Fruit fly (Drosophila melanogaster) whole organism, embryonic: ENCODE measurements around the gene CG12818.

Experiments used
- CG10959 ChIP-seq: fragments of 200-800 bp; sonication (Bioruptor generic); IDR thresholded peaks from 2 replicates; pipeline ENCODE4 v1.3.6; 2022; ENCODE audit warnings: missing biosample characterization, missing genetic modification characterization
- CG11504 ChIP-seq: fragments of 200-800 bp; sonication (Bioruptor generic); optimal IDR thresholded peaks from 3 replicates; lab custom pipeline; 2019; ENCODE audit warnings: missing biosample characterization, mild to moderate bottlenecking, missing genetic modification characterization, moderate library complexity
- CG11560 ChIP-seq: fragments of 200-800 bp; sonication (Bioruptor generic); IDR thresholded peaks from 3 replicates; pipeline ENCODE4 v1.3.6; 2022; ENCODE audit warnings: missing biosample characterization, missing genetic modification characterization
- CG12769 ChIP-seq: fragments of 200-800 bp; sonication (Bioruptor generic); optimal IDR thresholded peaks from 2 replicates; lab custom pipeline; 2019; ENCODE audit warnings: missing biosample characterization, mild to moderate bottlenecking, missing genetic modification characterization, moderate library complexity
- CG13296 ChIP-seq: fragments of 200-800 bp; sonication (Bioruptor generic); optimal IDR thresholded peaks from 3 replicates; lab custom pipeline; 2018; ENCODE audit warnings: missing biosample characterization, mild to moderate bottlenecking, missing genetic modification characterization
- CG13424 ChIP-seq: fragments of 200-800 bp; sonication (Bioruptor generic); optimal IDR thresholded peaks from 2 replicates; lab custom pipeline; 2019; ENCODE audit warnings: missing biosample characterization, mild to moderate bottlenecking, missing genetic modification characterization, moderate library complexity
- CG13894 ChIP-seq: fragments of 200-800 bp; sonication (Bioruptor generic); optimal IDR thresholded peaks from 3 replicates; lab custom pipeline; 2018; ENCODE audit warnings: missing biosample characterization, mild to moderate bottlenecking, missing genetic modification characterization, moderate library complexity
- CG16779 ChIP-seq: fragments of 200-800 bp; sonication (Bioruptor generic); IDR thresholded peaks from 2 replicates; pipeline ENCODE4 v1.3.6; 2022; ENCODE audit warnings: missing biosample characterization, missing genetic modification characterization
- CG17568 ChIP-seq: fragments of 200-800 bp; sonication (Bioruptor generic); optimal IDR thresholded peaks from 2 replicates; lab custom pipeline; 2018; ENCODE audit warnings: missing biosample characterization, mild to moderate bottlenecking, missing genetic modification characterization, moderate library complexity
- CG17829 ChIP-seq: fragments of 200-800 bp; optimal IDR thresholded peaks from 2 replicates; lab custom pipeline; 2019; ENCODE audit warnings: missing biosample characterization, mild to moderate bottlenecking, missing genetic modification characterization, moderate library complexity
- CG3065 ChIP-seq: fragments of 200-800 bp; sonication (Bioruptor generic); optimal IDR thresholded peaks from 2 replicates; lab custom pipeline; 2016; ENCODE audit warnings: missing biosample characterization, missing genetic modification characterization
- CG4360 ChIP-seq: fragments of 200-800 bp; sonication (Bioruptor generic); IDR thresholded peaks from 2 replicates; pipeline ENCODE4 v1.3.6; 2022; ENCODE audit warnings: missing biosample characterization, missing genetic modification characterization
- CG4730 ChIP-seq: fragments of 200-800 bp; sonication (Bioruptor generic); IDR thresholded peaks from 2 replicates; pipeline ENCODE4 v1.3.6; 2022; ENCODE audit warnings: missing biosample characterization, missing genetic modification characterization
- CG4854 ChIP-seq: fragments of 200-800 bp; sonication (Bioruptor generic); optimal IDR thresholded peaks from 2 replicates; lab custom pipeline; 2016; ENCODE audit warnings: missing biosample characterization, missing genetic modification characterization, inconsistent platforms
- CG5245 ChIP-seq: fragments of 200-800 bp; sonication (Bioruptor generic); optimal IDR thresholded peaks from 3 replicates; lab custom pipeline; 2016; ENCODE audit warnings: missing biosample characterization, missing genetic modification characterization
- CG6175 ChIP-seq: fragments of 200-800 bp; sonication (Bioruptor generic); IDR thresholded peaks from 3 replicates; pipeline ENCODE4 v1.3.6; 2022; ENCODE audit warnings: missing biosample characterization, missing genetic modification characterization
- CG7987 ChIP-seq: fragments of 200-800 bp; sonication (Bioruptor generic); optimal IDR thresholded peaks from 2 replicates; lab custom pipeline; 2018; ENCODE audit warnings: missing biosample characterization, mild to moderate bottlenecking, missing genetic modification characterization, moderate library complexity
- CG8290 ChIP-seq, 3 experiments: fragments of 200-800 bp; sonication (Bioruptor generic); optimal IDR thresholded peaks; 2 replicates each; lab custom pipeline; 2016 to 2019; ENCODE audit warnings: missing biosample characterization in 3 of 3, missing genetic modification characterization in 3 of 3, mild to moderate bottlenecking in 2 of 3, moderate library complexity in 1 of 3
- CG9727 ChIP-seq: fragments of 200-800 bp; sonication (Bioruptor generic); optimal IDR thresholded peaks from 3 replicates; lab custom pipeline; 2017; ENCODE audit warnings: missing biosample characterization, mild to moderate bottlenecking, missing genetic modification characterization
- CoRest ChIP-seq: fragments of 200-800 bp; sonication (Bioruptor generic); optimal IDR thresholded peaks from 3 replicates; lab custom pipeline; 2018; ENCODE audit warnings: missing biosample characterization, mild to moderate bottlenecking, missing genetic modification characterization, moderate library complexity
- CrebB ChIP-seq: fragments of 200-800 bp; sonication (Bioruptor generic); optimal IDR thresholded peaks from 3 replicates; lab custom pipeline; 2018; ENCODE audit warnings: missing biosample characterization, mild to moderate bottlenecking, missing genetic modification characterization
- Dad ChIP-seq: fragments of 200-800 bp; sonication (Bioruptor generic); optimal IDR thresholded peaks from 3 replicates; lab custom pipeline; 2016; ENCODE audit warnings: missing biosample characterization, missing genetic modification characterization
- Fer1 ChIP-seq: fragments of 200-800 bp; sonication (Bioruptor generic); optimal IDR thresholded peaks from 2 replicates; lab custom pipeline; 2017; ENCODE audit warnings: missing biosample characterization, mild to moderate bottlenecking, missing genetic modification characterization
- Hand ChIP-seq: fragments of 200-800 bp; sonication (Bioruptor generic); optimal IDR thresholded peaks from 2 replicates; lab custom pipeline; 2017; ENCODE audit warnings: mild to moderate bottlenecking, missing biosample characterization, missing genetic modification reagents, missing genetic modification characterization
- Hr39 ChIP-seq: fragments of >200 bp; optimal IDR thresholded peaks from 2 replicates; lab custom pipeline; 2017
- Hsf ChIP-seq: fragments of 200-800 bp; sonication (Bioruptor generic); optimal IDR thresholded peaks from 3 replicates; lab custom pipeline; 2016; ENCODE audit warnings: missing biosample characterization, missing genetic modification characterization
- Jarid2 ChIP-seq: fragments of 200-800 bp; sonication (Bioruptor generic); optimal IDR thresholded peaks from 3 replicates; lab custom pipeline; 2017; ENCODE audit warnings: mild to moderate bottlenecking, missing biosample characterization, missing genetic modification reagents, missing genetic modification characterization
- NC2β ChIP-seq: fragments of 200-800 bp; sonication (Bioruptor generic); optimal IDR thresholded peaks from 2 replicates; lab custom pipeline; 2016; ENCODE audit warnings: missing biosample characterization, missing genetic modification characterization
- Nf-YC ChIP-seq: fragments of 200-800 bp; optimal IDR thresholded peaks from 3 replicates; lab custom pipeline; 2019; ENCODE audit warnings: missing biosample characterization, mild to moderate bottlenecking, missing genetic modification characterization, moderate library complexity
- Pdp1 ChIP-seq, 2 experiments: fragments of 200-800 bp; sonication (Bioruptor generic); optimal IDR thresholded peaks; 3 replicates each; lab custom pipeline; 2016; ENCODE audit warnings: missing biosample characterization in 2 of 2, missing genetic modification characterization in 2 of 2, mild to moderate bottlenecking in 1 of 2, moderate library complexity in 1 of 2
- Ssrp ChIP-seq: fragments of 200-800 bp; sonication (Bioruptor generic); optimal IDR thresholded peaks from 2 replicates; lab custom pipeline; 2018; ENCODE audit warnings: missing biosample characterization, mild to moderate bottlenecking, missing genetic modification characterization, moderate library complexity
- Trl ChIP-seq, 3 experiments: fragments of >200 bp in 2 of 3; fragments of 200-800 bp in 1 of 3; sonication (Bioruptor generic) in 1 of 3; optimal IDR thresholded peaks; 2 replicates in 1 of 3; 3 replicates in 2 of 3; lab custom pipeline; 2016 to 2017; ENCODE audit warnings: missing biosample characterization in 1 of 3, missing genetic modification characterization in 1 of 3
- Xbp1 ChIP-seq: fragments of 200-800 bp; sonication (Bioruptor generic); optimal IDR thresholded peaks from 3 replicates; lab custom pipeline; 2016; ENCODE audit warnings: missing biosample characterization, mild to moderate bottlenecking, missing genetic modification characterization
- cad ChIP-seq: fragments of >200 bp; optimal IDR thresholded peaks from 2 replicates; lab custom pipeline; 2017; ENCODE audit warnings: missing biosample characterization, missing genetic modification characterization
- cas ChIP-seq: fragments of 200-800 bp; sonication (Bioruptor generic); IDR thresholded peaks from 2 replicates; pipeline ENCODE4 v1.3.6; 2022; ENCODE audit warnings: missing biosample characterization, missing genetic modification characterization
- chn ChIP-seq: fragments of 200-800 bp; sonication (Bioruptor generic); optimal IDR thresholded peaks from 2 replicates; lab custom pipeline; 2016; ENCODE audit warnings: missing biosample characterization, missing genetic modification characterization
- hb ChIP-seq: fragments of 200-800 bp; sonication (Bioruptor generic); IDR thresholded peaks from 3 replicates; pipeline ENCODE4 v1.3.6; 2022; ENCODE audit warnings: missing biosample characterization, missing genetic modification characterization; ENCODE audit not compliant: partially characterized antibody
- ind ChIP-seq: fragments of 200-800 bp; sonication (Bioruptor generic); optimal IDR thresholded peaks from 3 replicates; lab custom pipeline; 2016; ENCODE audit warnings: missing biosample characterization, missing genetic modification characterization
- jumu ChIP-seq: fragments of 200-800 bp; sonication (Bioruptor generic); optimal IDR thresholded peaks from 3 replicates; lab custom pipeline; 2016; ENCODE audit warnings: missing biosample characterization, missing genetic modification characterization
- lab ChIP-seq: fragments of 200-800 bp; sonication (Bioruptor generic); optimal IDR thresholded peaks from 3 replicates; lab custom pipeline; 2017; ENCODE audit warnings: missing biosample characterization, missing genetic modification characterization, mild to moderate bottlenecking, moderate library complexity, missing genetic modification reagents
- lbe ChIP-seq: fragments of 200-800 bp; sonication (Bioruptor generic); optimal IDR thresholded peaks from 2 replicates; lab custom pipeline; 2016; ENCODE audit warnings: missing biosample characterization, mild to moderate bottlenecking, missing genetic modification characterization
- mld ChIP-seq: fragments of 200-800 bp; sonication (Bioruptor generic); IDR thresholded peaks from 3 replicates; pipeline ENCODE4 v1.3.6; 2022; ENCODE audit warnings: missing biosample characterization, missing genetic modification characterization; ENCODE audit not compliant: partially characterized antibody
- nerfin-1 ChIP-seq: fragments of 200-800 bp; sonication (Bioruptor generic); optimal IDR thresholded peaks from 3 replicates; lab custom pipeline; 2019; ENCODE audit warnings: missing biosample characterization, mild to moderate bottlenecking, missing genetic modification characterization, moderate library complexity
- peb ChIP-seq: fragments of 200-800 bp; sonication (Bioruptor generic); IDR thresholded peaks from 2 replicates; pipeline ENCODE4 v1.3.6; 2022; ENCODE audit warnings: missing biosample characterization, missing genetic modification characterization
- pnt ChIP-seq: fragments of 200-800 bp; sonication (Bioruptor generic); optimal IDR thresholded peaks from 3 replicates; lab custom pipeline; 2016; ENCODE audit warnings: missing biosample characterization, missing genetic modification characterization
- sc ChIP-seq, 3 experiments: fragments of >200 bp in 2 of 3; fragments of 200-800 bp in 1 of 3; sonication (Bioruptor generic) in 1 of 3; optimal IDR thresholded peaks; 2 replicates in 2 of 3; 3 replicates in 1 of 3; lab custom pipeline; 2017; ENCODE audit warnings: mild to moderate bottlenecking in 1 of 3, missing biosample characterization in 1 of 3, missing genetic modification characterization in 1 of 3, missing genetic modification reagents in 1 of 3
- sens ChIP-seq: fragments of 200-800 bp; sonication (Bioruptor generic); peaks from one replicate; lab custom pipeline; 2016; ENCODE audit warnings: missing biosample characterization, missing genetic modification characterization
- sima ChIP-seq: fragments of 200-800 bp; sonication (Bioruptor generic); optimal IDR thresholded peaks from 2 replicates; lab custom pipeline; 2016; ENCODE audit warnings: missing biosample characterization, missing genetic modification characterization
- stwl ChIP-seq: fragments of 200-800 bp; sonication (Bioruptor generic); optimal IDR thresholded peaks from 3 replicates; lab custom pipeline; 2018; ENCODE audit warnings: missing biosample characterization, mild to moderate bottlenecking, missing genetic modification characterization, moderate library complexity
- tap ChIP-seq: fragments of 200-800 bp; optimal IDR thresholded peaks from 3 replicates; lab custom pipeline; 2019; ENCODE audit warnings: missing biosample characterization, mild to moderate bottlenecking, missing genetic modification characterization, moderate library complexity
- zfh1 ChIP-seq: fragments of 200-800 bp; sonication (Bioruptor generic); IDR thresholded peaks from 3 replicates; pipeline ENCODE4 v1.3.6; 2022; ENCODE audit warnings: missing biosample characterization, missing genetic modification characterization

The CG12818 gene

DNA sequence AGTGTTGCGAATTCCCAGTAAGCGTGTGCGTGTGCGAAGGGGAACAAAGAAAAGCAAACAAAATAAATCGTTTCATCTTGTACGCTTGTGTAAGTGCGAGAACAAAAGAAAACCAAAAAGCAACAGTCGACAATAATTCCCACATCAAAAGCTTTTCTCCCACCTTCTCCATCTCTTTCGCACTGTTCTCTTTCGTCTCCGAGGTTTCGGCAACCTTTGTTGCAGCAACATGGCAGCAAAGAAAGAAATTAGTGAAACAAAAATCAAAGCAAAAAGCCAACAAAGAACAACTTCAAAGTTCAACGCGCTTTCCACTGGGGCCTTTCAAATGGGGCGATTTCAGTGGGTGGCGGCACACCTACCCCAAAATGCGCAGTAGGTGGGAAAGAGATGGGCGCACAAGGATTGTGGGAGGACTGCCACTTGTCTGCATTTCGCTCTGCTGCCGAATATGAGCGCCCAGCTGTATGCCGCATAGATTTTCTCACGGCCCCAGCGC is 20.6 kb downstream of the CG12818 start (continued):
- TF ChIP-seq Xbp1 (GFP tag; lab: Kevin White, UChicago) = no peak
- TF ChIP-seq Hsf (GFP tag; lab: Kevin White, UChicago) = no peak
- no peak for TF ChIP-seq CG9727
- TF ChIP-seq zfh1 = no peak
- no peak for TF ChIP-seq stwl
- no peak for TF ChIP-seq CG6175
- no peak for TF ChIP-seq hb (GFP tag; lab: Robert Waterston, UW)
- no peak for TF ChIP-seq ind (GFP tag; lab: Kevin White, UChicago)
- peak; percentile 100 for TF ChIP-seq CG11504 (tag; lab: Kevin White, UChicago)
- no peak for TF ChIP-seq tap (tag; lab: Kevin White, UChicago)
- TF ChIP-seq CG5245 (GFP tag; lab: Kevin White, UChicago) = no peak
- TF ChIP-seq CG17568 (GFP tag; lab: Kevin White, UChicago) = peak; percentile 2
- TF ChIP-seq CG10959 (GFP tag; lab: Robert Waterston, UW) = no peak
- TF ChIP-seq Nf-YC (tag; lab: Kevin White, UChicago) = peak; percentile 5
- peak; percentile 8 for TF ChIP-seq lab (GFP tag; lab: Kevin White, UChicago)
- TF ChIP-seq Trl (optimal IDR thresholded peaks at IDR 0.05; lab: Kevin White, UChicago) = peak; percentile 37 to 66
- no peak for TF ChIP-seq Trl (GFP tag; optimal IDR thresholded peaks at IDR 0.05; lab: Kevin White, UChicago)
- TF ChIP-seq lbe = peak; percentile 68
- no peak for TF ChIP-seq CG4854 (GFP tag; lab: Kevin White, UChicago)
- TF ChIP-seq CG7987 (GFP tag; lab: Kevin White, UChicago) = no peak
- peak; percentile 82 for TF ChIP-seq Fer1 (GFP tag; lab: Kevin White, UChicago)
- no peak for TF ChIP-seq mld (GFP tag; lab: Robert Waterston, UW)
- TF ChIP-seq CG3065 = no peak
- no peak for TF ChIP-seq Dad (GFP tag; lab: Kevin White, UChicago)
- no peak for TF ChIP-seq CG4730
- TF ChIP-seq peb (GFP tag; lab: Robert Waterston, UW) = no peak
- TF ChIP-seq CG12769 = peak; percentile 70
- no peak for TF ChIP-seq Jarid2
- TF ChIP-seq CG4360 (GFP tag; lab: Robert Waterston, UW) = no peak
- no peak for TF ChIP-seq pnt
- no peak for TF ChIP-seq CG8290 (GFP tag; optimal IDR thresholded peaks at IDR 0.05; lab: Kevin White, UChicago)
- peak in 1 of 2 experiments; percentile 19 for TF ChIP-seq CG8290 (tag; optimal IDR thresholded peaks at IDR 0.05; lab: Kevin White, UChicago)
- peak; percentile 78 for TF ChIP-seq sens
- no peak for TF ChIP-seq CoRest
- no peak for TF ChIP-seq Hand
- no peak for TF ChIP-seq jumu
- peak; percentile 61 for TF ChIP-seq CG13894 (tag; lab: Kevin White, UChicago)
- TF ChIP-seq Pdp1 (GFP tag; optimal IDR thresholded peaks at IDR 0.05; lab: Kevin White, UChicago) = peak in 1 of 2 experiments; percentile 38

DNA sequence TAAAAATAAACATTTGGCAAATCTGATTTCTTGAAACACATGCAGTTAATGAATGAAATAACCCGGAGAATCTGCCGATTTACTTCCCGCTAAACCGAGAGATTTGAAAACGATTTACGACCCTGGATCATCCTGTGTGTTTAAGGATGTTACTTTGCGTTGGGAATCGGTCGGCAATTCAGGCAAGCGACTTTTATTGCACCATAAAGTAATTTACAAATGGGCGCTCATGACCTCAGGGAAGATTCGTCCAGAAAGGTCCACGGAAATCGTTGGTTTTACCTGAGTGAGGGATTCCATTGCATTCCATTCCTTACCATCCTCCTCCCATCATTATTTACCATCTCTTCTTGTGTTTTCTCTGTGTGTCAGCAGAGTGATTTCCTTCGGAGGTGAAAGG is 21.5 kb downstream of the CG12818 start:
- TF ChIP-seq CG5245 (GFP tag; lab: Kevin White, UChicago) (no peak), CrebB (tag; lab: Kevin White, UChicago) (no peak), NC2β (GFP tag; lab: Kevin White, UChicago) (no peak), sima (GFP tag; lab: Kevin White, UChicago) (no peak), CG8290 (GFP tag; optimal IDR thresholded peaks at IDR 0.05; lab: Kevin White, UChicago) (no peak), CG8290 (tag; optimal IDR thresholded peaks at IDR 0.05; lab: Kevin White, UChicago) (no peak), Hr39 (lab: Kevin White, UChicago) (no peak), CG7987 (GFP tag; lab: Kevin White, UChicago) (no peak), CG16779 (GFP tag; lab: Robert Waterston, UW) (no peak), CG13424 (tag; lab: Kevin White, UChicago) (no peak), cad (GFP tag; lab: Kevin White, UChicago) (peak; percentile 99), CG17829 (no peak), CG11560 (tag; lab: Robert Waterston, UW) (no peak), cas (GFP tag; lab: Robert Waterston, UW) (no peak), nerfin-1 (tag; lab: Kevin White, UChicago) (no peak), sc (optimal IDR thresholded peaks at IDR 0.05; lab: Kevin White, UChicago) (no peak), sc (GFP tag; optimal IDR thresholded peaks at IDR 0.05; lab: Kevin White, UChicago) (no peak), Ssrp (tag; lab: Kevin White, UChicago) (no peak), CG13296 (GFP tag; lab: Kevin White, UChicago) (no peak), chn (GFP tag; lab: Kevin White, UChicago) (no peak)
